Fruit fly (Drosophila melanogaster) whole organism, wandering third instar larva: ENCODE measurements around the gene Ptp61F.

ENCODE experiments used
- GATAd ChIP-seq: sonication (Bioruptor generic); optimal IDR thresholded peaks from 2 replicates; lab custom pipeline; 2016; ENCODE audit warnings: missing biosample characterization, missing genetic modification characterization
- dsf ChIP-seq: sonication (Bioruptor generic); optimal IDR thresholded peaks from 2 replicates; lab custom pipeline; 2016; ENCODE audit warnings: missing biosample characterization, missing genetic modification characterization, borderline replicate concordance
- psq ChIP-seq: fragments of 200-800 bp; sonication (Bioruptor generic); optimal IDR thresholded peaks from 3 replicates; lab custom pipeline; 2017; ENCODE audit warnings: missing biosample characterization, mild to moderate bottlenecking, missing genetic modification characterization, moderate library complexity
- sv ChIP-seq: fragments of 200-800 bp; sonication (Bioruptor generic); optimal IDR thresholded peaks from 3 replicates; lab custom pipeline; 2016; ENCODE audit warnings: missing biosample characterization, missing genetic modification characterization

- no peak for TF ChIP-seq sv
- no peak for TF ChIP-seq dsf (GFP tag; lab: Kevin White, UChicago)
- peak; percentile 0 for TF ChIP-seq psq (GFP tag; lab: Kevin White, UChicago)
- TF ChIP-seq GATAd (GFP tag; lab: Kevin White, UChicago), result no peak
These were observed 13.6 kb upstream of the Ptp61F start for dm6 chr3L:1488592-1489183.
